Comparison of ENCODE assay signal across 5 fruit fly cellular contexts in the genomic region with DNA sequence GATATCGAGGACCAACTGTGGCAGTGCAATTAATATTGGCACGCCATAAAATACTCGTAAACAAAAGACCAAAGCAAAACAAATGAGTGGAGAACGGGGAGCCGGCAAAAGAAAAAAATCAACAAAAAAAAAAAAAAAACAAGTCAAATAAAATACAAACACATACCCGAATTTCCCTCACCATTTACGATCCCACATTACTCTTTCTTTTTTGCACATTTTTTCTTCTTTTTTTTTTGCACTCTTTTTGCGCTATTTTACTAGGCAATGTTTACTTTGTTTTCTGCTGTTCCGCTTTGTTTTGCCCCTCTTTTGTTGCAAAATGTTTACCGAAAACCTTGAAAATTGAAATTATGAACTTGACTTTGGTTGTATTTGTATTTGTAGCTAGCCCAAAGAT.
TF ChIP-seq lines count a peak whose summit lies in the region.

No protein-coding gene starts in this region.

- no peak for TF ChIP-seq CTCF in whole organism, embryonic (GFP tag; optimal IDR thresholded peaks at IDR 0.05; lab: Kevin White, UChicago)

TF ChIP-seq in whole organism, adult, 20 proteins besides CTCF, POLR2A, EP300 and RAD21:
- TF ChIP-seq Crg-1 (GFP tag; optimal IDR thresholded peaks at IDR 0.05; lab: Kevin White, UChicago) = peak; percentile 11
- peak; percentile 32 for TF ChIP-seq CG11617 (GFP tag; optimal IDR thresholded peaks at IDR 0.05; lab: Kevin White, UChicago)
- peak; percentile 8 for TF ChIP-seq CG1620 (GFP tag; optimal IDR thresholded peaks at IDR 0.05; lab: Kevin White, UChicago)
- no peak for TF ChIP-seq cnc (optimal IDR thresholded peaks at IDR 0.05; lab: Kevin White, UChicago)
- peak; percentile 40 for TF ChIP-seq tj (GFP tag; optimal IDR thresholded peaks at IDR 0.05; lab: Kevin White, UChicago)
- TF ChIP-seq ovo (GFP tag; optimal IDR thresholded peaks at IDR 0.05; lab: Kevin White, UChicago) = peak; percentile 15
- no peak for TF ChIP-seq CG5204 (GFP tag; optimal IDR thresholded peaks at IDR 0.05; lab: Kevin White, UChicago)
- no peak for TF ChIP-seq Mnt (GFP tag; optimal IDR thresholded peaks at IDR 0.05; lab: Kevin White, UChicago)
- peak; percentile 3 for TF ChIP-seq pad (GFP tag; optimal IDR thresholded peaks at IDR 0.05; lab: Kevin White, UChicago)

TF ChIP-seq in whole organism, embryonic, 481 proteins besides CTCF, POLR2A, EP300 and RAD21:
- TF ChIP-seq Drgx (GFP tag; IDR thresholded peaks at IDR 0.05; lab: Robert Waterston, UW) = peak; percentile 13; the same call in 1 of the 2 replicates
- TF ChIP-seq h (optimal IDR thresholded peaks at IDR 0.05; lab: Kevin White, UChicago) = no peak

TF ChIP-seq in whole organism, prepupa, 60 proteins besides CTCF, POLR2A, EP300 and RAD21 (continues in another document):
- TF ChIP-seq CG6808 (GFP tag; optimal IDR thresholded peaks at IDR 0.05; lab: Kevin White, UChicago) = no peak
- no peak for TF ChIP-seq fkh (GFP tag; optimal IDR thresholded peaks at IDR 0.05; lab: Kevin White, UChicago)
- TF ChIP-seq CG1621 (tag; optimal IDR thresholded peaks at IDR 0.05; lab: Kevin White, UChicago) = no peak
- no peak for TF ChIP-seq CG11294 (GFP tag; IDR thresholded peaks at IDR 0.05; lab: Robert Waterston, UW)
- no peak for TF ChIP-seq Sox102F (GFP tag; optimal IDR thresholded peaks at IDR 0.05; lab: Kevin White, UChicago)
- TF ChIP-seq CG15336 (GFP tag; IDR thresholded peaks at IDR 0.05; lab: Robert Waterston, UW) = peak; percentile 32; the same call in 1 of the 2 replicates
- TF ChIP-seq CG7368 (GFP tag; optimal IDR thresholded peaks at IDR 0.05; lab: Kevin White, UChicago) = no peak
- TF ChIP-seq Eip78C (GFP tag; lab: Kevin White, UChicago) = peak; percentile 18
- no peak for TF ChIP-seq Sox14 (GFP tag; optimal IDR thresholded peaks at IDR 0.05; lab: Kevin White, UChicago)
- TF ChIP-seq CG16779 (tag; optimal IDR thresholded peaks at IDR 0.05; lab: Kevin White, UChicago) = no peak
- no peak for TF ChIP-seq Hr4 (GFP tag; optimal IDR thresholded peaks at IDR 0.05; lab: Kevin White, UChicago)
- no peak for TF ChIP-seq OdsH (GFP tag; optimal IDR thresholded peaks at IDR 0.05; lab: Kevin White, UChicago)
- no peak for TF ChIP-seq CG6854 (GFP tag; optimal IDR thresholded peaks at IDR 0.05; lab: Kevin White, UChicago)
- TF ChIP-seq CG10631 (GFP tag; optimal IDR thresholded peaks at IDR 0.05; lab: Kevin White, UChicago) = no peak
- no peak for TF ChIP-seq fd85E (GFP tag; optimal IDR thresholded peaks at IDR 0.05; lab: Kevin White, UChicago)
- no peak for TF ChIP-seq CG11902 (GFP tag; optimal IDR thresholded peaks at IDR 0.05; lab: Kevin White, UChicago)
- TF ChIP-seq CG10669 (GFP tag; optimal IDR thresholded peaks at IDR 0.05; lab: Kevin White, UChicago) = no peak
- TF ChIP-seq CG3919 (GFP tag; optimal IDR thresholded peaks at IDR 0.05; lab: Kevin White, UChicago) = no peak
- TF ChIP-seq Lpt (GFP tag; optimal IDR thresholded peaks at IDR 0.05; lab: Kevin White, UChicago) = no peak
- TF ChIP-seq CG8319 (GFP tag; optimal IDR thresholded peaks at IDR 0.05; lab: Kevin White, UChicago) = no peak
- TF ChIP-seq vri (GFP tag; optimal IDR thresholded peaks at IDR 0.05; lab: Kevin White, UChicago) = peak; percentile 32
- no peak for TF ChIP-seq Eip93F (GFP tag; optimal IDR thresholded peaks at IDR 0.05; lab: Kevin White, UChicago)
- TF ChIP-seq CG6163 (GFP tag; IDR thresholded peaks at IDR 0.05; lab: Robert Waterston, UW) = peak; percentile 57; the same call in 2 of the 3 replicates
- no peak for TF ChIP-seq achi (GFP tag; optimal IDR thresholded peaks at IDR 0.05; lab: Kevin White, UChicago)
- no peak for TF ChIP-seq Hr39 (GFP tag; optimal IDR thresholded peaks at IDR 0.05; lab: Kevin White, UChicago)
- no peak for TF ChIP-seq Blimp-1 (GFP tag; optimal IDR thresholded peaks at IDR 0.05; lab: Kevin White, UChicago)

TF ChIP-seq in whole organism, pupa, 21 proteins besides CTCF, POLR2A, EP300 and RAD21:
- TF ChIP-seq CG8301 (tag; optimal IDR thresholded peaks at IDR 0.05; lab: Kevin White, UChicago) (no peak), CG12605 (GFP tag; IDR thresholded peaks at IDR 0.05; lab: Robert Waterston, UW) (peak; percentile 22; the same call in 1 of the 2 replicates), fd96Ca (GFP tag; IDR thresholded peaks at IDR 0.05; lab: Robert Waterston, UW) (no peak), EcR (GFP tag; optimal IDR thresholded peaks at IDR 0.05; lab: Kevin White, UChicago) (no peak), CG10348 (GFP tag; IDR thresholded peaks at IDR 0.05; lab: Robert Waterston, UW) (no peak), CG8159 (tag; optimal IDR thresholded peaks at IDR 0.05; lab: Kevin White, UChicago) (no peak), CG14655 (GFP tag; optimal IDR thresholded peaks at IDR 0.05; lab: Kevin White, UChicago) (no peak), gl (tag; optimal IDR thresholded peaks at IDR 0.05; lab: Kevin White, UChicago) (no peak), CG13204 (GFP tag; optimal IDR thresholded peaks at IDR 0.05; lab: Kevin White, UChicago) (no peak), CG15710 (tag; optimal IDR thresholded peaks at IDR 0.05; lab: Kevin White, UChicago) (no peak), rn (GFP tag; IDR thresholded peaks at IDR 0.05; lab: Robert Waterston, UW) (no peak), CG9948 (tag; optimal IDR thresholded peaks at IDR 0.05; lab: Kevin White, UChicago) (no peak), D1 (tag; optimal IDR thresholded peaks at IDR 0.05; lab: Kevin White, UChicago) (no peak), CG17806 (tag; optimal IDR thresholded peaks at IDR 0.05; lab: Kevin White, UChicago) (no peak), Pif1A (GFP tag; optimal IDR thresholded peaks at IDR 0.05; lab: Kevin White, UChicago) (no peak), CG34367 (tag; optimal IDR thresholded peaks at IDR 0.05; lab: Kevin White, UChicago) (no peak), Ets98B (GFP tag; IDR thresholded peaks at IDR 0.05; lab: Robert Waterston, UW) (peak; percentile 15; the same call in 1 of the 2 replicates)
TF ChIP-seq in whole organism, pupa: peak in this region for 2.

TF ChIP-seq in whole organism, wandering third instar larva, 38 proteins besides CTCF, POLR2A, EP300 and RAD21:
- TF ChIP-seq psq (GFP tag; optimal IDR thresholded peaks at IDR 0.05; lab: Kevin White, UChicago) (peak; percentile 46), h (GFP tag; optimal IDR thresholded peaks at IDR 0.05; lab: Kevin White, UChicago) (peak; percentile 7), brk (GFP tag; optimal IDR thresholded peaks at IDR 0.05; lab: Kevin White, UChicago) (no peak), rgr (GFP tag; optimal IDR thresholded peaks at IDR 0.05; lab: Kevin White, UChicago) (peak; percentile 1), Sp1 (GFP tag; optimal IDR thresholded peaks at IDR 0.05; lab: Kevin White, UChicago) (peak; percentile 21)
